Fruit fly (Drosophila melanogaster): Measurements from ENCODE around the gene CG4686.

dm6 chr3R:19822138-19822537, 42.2 kb upstream of the CG4686 start:
- TF ChIP-seq psq (optimal IDR thresholded peaks at IDR 0.05) (no peak), h (optimal IDR thresholded peaks at IDR 0.05) (no peak), Myc (optimal IDR thresholded peaks at IDR 0.05) (no peak), insv (optimal IDR thresholded peaks at IDR 0.05) (no peak)

Measured in Kc167 (cell line).